Worm (Caenorhabditis elegans): Measurements from ENCODE around the gene F57C12.6.
A peak's percentile ranks its signal among the peaks of the same experiment; 100 is the strongest.

Gene F57C12.6

ce11 chrX:535728-536127, 18.0 kb downstream of the F57C12.6 start, which contains the start of gene F28C10.3 (continued):
- TF ChIP-seq fkh-10 (GFP tag; optimal IDR thresholded peaks at IDR 0.05) (no peak), zip-5 (tag; optimal IDR thresholded peaks at IDR 0.05) (no peak), tbx-2 (tag; optimal IDR thresholded peaks at IDR 0.05) (peak; percentile 71), ets-4 (tag; optimal IDR thresholded peaks at IDR 0.05) (no peak), pros-1 (tag; optimal IDR thresholded peaks at IDR 0.05) (peak; percentile 2), ceh-31 (tag; optimal IDR thresholded peaks at IDR 0.05) (peak; percentile 83), ref-2 (tag; optimal IDR thresholded peaks at IDR 0.05) (peak; percentile 66), odd-2 (tag; optimal IDR thresholded peaks at IDR 0.05) (no peak), pqm-1 (tag; optimal IDR thresholded peaks at IDR 0.05) (no peak), dve-1 (tag; optimal IDR thresholded peaks at IDR 0.05) (peak; percentile 33), K02D7.2 (tag; optimal IDR thresholded peaks at IDR 0.05) (no peak), lim-6 (tag; optimal IDR thresholded peaks at IDR 0.05) (no peak), nhr-11 (tag; optimal IDR thresholded peaks at IDR 0.05) (no peak), fax-1 (tag; optimal IDR thresholded peaks at IDR 0.05) (no peak), unc-42 (tag; optimal IDR thresholded peaks at IDR 0.05) (peak; percentile 55), rnt-1 (tag; optimal IDR thresholded peaks at IDR 0.05) (peak; percentile 27), ceh-18 (tag; optimal IDR thresholded peaks at IDR 0.05) (peak; percentile 58), tbx-7 (tag; optimal IDR thresholded peaks at IDR 0.05) (no peak), sox-2 (GFP tag; IDR thresholded peaks at IDR 0.05) (no peak), ztf-16 (tag; optimal IDR thresholded peaks at IDR 0.05) (no peak), T23F11.4 (GFP tag; optimal IDR thresholded peaks at IDR 0.05) (no peak), dmd-4 (tag; optimal IDR thresholded peaks at IDR 0.05; ENCODE audit: borderline replicate concordance) (peak; percentile 11), unc-55 (GFP tag; optimal IDR thresholded peaks at IDR 0.05) (peak; percentile 91), ceh-22 (tag; optimal IDR thresholded peaks at IDR 0.05) (no peak)

DNA sequence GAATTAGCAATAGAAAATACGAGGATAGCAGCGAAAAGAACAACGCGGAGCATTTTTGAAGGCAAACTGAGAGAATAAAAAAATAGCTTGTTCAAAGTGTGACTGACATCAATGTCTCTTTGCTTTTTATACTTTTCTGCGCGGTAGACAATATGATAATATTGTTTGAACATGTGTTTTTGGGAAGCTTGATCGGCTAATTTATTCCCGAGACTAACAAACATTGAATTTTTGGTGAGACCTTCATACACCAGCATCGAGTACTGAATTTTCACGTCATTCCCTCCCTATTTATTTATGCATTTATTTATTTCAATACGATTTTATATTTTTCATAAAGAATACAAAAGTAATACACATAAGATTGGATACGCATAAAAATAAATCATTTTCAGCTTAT, 22.9 kb downstream of the F57C12.6 start, which contains the start of gene B0310.6:
Gene B0310.6 (minus strand): TSS at position 101 of the 400 bp plus-strand sequence.
- no peak for TF ChIP-seq npax-4 (tag; optimal IDR thresholded peaks at IDR 0.05)
- TF ChIP-seq C08G9.2 (tag; optimal IDR thresholded peaks at IDR 0.05): no peak
- no peak for TF ChIP-seq nfya-1 (tag; optimal IDR thresholded peaks at IDR 0.05)
- no peak for TF ChIP-seq ceh-48 (tag; optimal IDR thresholded peaks at IDR 0.05)
- TF ChIP-seq ahr-1 (tag; optimal IDR thresholded peaks at IDR 0.05): no peak
- TF ChIP-seq ama-1 (optimal IDR thresholded peaks at IDR 0.05): no peak
- no peak for TF ChIP-seq odd-2 (tag; optimal IDR thresholded peaks at IDR 0.05)
- no peak for TF ChIP-seq lin-11 (tag; optimal IDR thresholded peaks at IDR 0.05)
- no peak for TF ChIP-seq elt-4 (tag; optimal IDR thresholded peaks at IDR 0.05)
- TF ChIP-seq sdc-2 (tag; optimal IDR thresholded peaks at IDR 0.05): no peak
- TF ChIP-seq C38D4.7 (GFP tag; optimal IDR thresholded peaks at IDR 0.05): no peak
- no peak for TF ChIP-seq ets-4 (tag; optimal IDR thresholded peaks at IDR 0.05)
- TF ChIP-seq che-1 (tag; optimal IDR thresholded peaks at IDR 0.05): no peak
- TF ChIP-seq ceh-18 (tag; optimal IDR thresholded peaks at IDR 0.05): no peak
- no peak for TF ChIP-seq ceh-19 (GFP tag; optimal IDR thresholded peaks at IDR 0.05)

ce11 chrX:530011-530410, 23.8 kb downstream of the F57C12.6 start, which contains the start of gene ugt-46:
ugt-46 (minus strand) TSS chrX:530289.
- TF ChIP-seq ceh-18 (tag; optimal IDR thresholded peaks at IDR 0.05) (no peak), rnt-1 (tag; optimal IDR thresholded peaks at IDR 0.05) (no peak), syd-9 (tag; optimal IDR thresholded peaks at IDR 0.05) (no peak), elt-2 (tag; optimal IDR thresholded peaks at IDR 0.05) (peak; percentile 98)

DNA sequence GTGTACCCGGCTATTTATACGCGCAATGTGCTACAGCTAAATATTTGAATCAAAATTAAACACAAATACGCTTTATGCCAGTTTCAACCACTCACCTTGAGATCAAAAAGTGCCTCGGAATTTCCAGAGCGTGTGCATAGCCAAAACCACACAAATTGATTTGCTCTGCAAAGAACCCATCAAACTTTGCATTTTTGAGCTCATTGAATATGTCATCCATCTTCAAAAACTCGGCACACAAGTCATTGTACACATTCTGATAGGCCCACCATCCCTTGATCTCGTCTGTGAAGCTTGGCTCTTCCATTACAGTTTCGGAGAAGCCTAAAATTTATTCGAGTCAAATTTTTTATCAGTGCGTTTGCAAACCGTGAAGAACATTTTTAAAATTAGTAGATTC, 24.4 kb downstream of the F57C12.6 start:
- TF ChIP-seq dmd-4 (tag; optimal IDR thresholded peaks at IDR 0.05; ENCODE audit: borderline replicate concordance) (no peak), ceh-19 (GFP tag; optimal IDR thresholded peaks at IDR 0.05) (no peak), tbx-2 (tag; optimal IDR thresholded peaks at IDR 0.05) (no peak)
